Fruit fly (Drosophila melanogaster) whole organism, pupa: Measurements from ENCODE around the gene CG5191.

Experiments
- CG13204 ChIP-seq: fragments of 200-800 bp; sonication (Bioruptor generic); optimal IDR thresholded peaks from 2 replicates; lab custom pipeline; 2018; ENCODE audit warnings: missing biosample characterization, mild to moderate bottlenecking, missing genetic modification characterization, moderate library complexity
- CG32121 ChIP-seq: fragments of 200-800 bp; sonication (Bioruptor generic); IDR thresholded peaks from 2 replicates; pipeline ENCODE4 v1.3.6; 2022; ENCODE audit warnings: missing biosample characterization, missing genetic modification characterization
- CG9948 ChIP-seq: fragments of 200-800 bp; sonication (Bioruptor generic); optimal IDR thresholded peaks from 2 replicates; lab custom pipeline; 2018; ENCODE audit warnings: missing biosample characterization, mild to moderate bottlenecking, missing genetic modification characterization, moderate library complexity

DNA sequence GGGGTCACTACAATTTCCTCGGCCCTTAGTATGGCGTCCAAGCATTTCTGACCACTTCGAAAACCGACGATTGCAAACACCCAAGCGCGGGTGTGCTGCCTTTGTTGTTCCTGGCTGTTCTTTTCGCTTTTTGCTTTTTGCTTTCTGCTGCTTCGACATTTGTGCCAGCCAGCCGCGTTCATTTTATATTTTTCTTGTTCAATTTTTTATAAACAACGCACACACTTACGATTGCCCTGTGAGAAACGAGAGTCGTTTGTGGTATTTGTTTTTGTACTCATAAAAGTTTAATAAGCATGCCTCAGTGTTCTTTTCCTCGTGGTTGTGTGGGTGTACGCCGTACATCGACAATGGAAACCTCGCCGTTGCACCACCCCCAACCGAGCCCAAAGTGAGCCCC, 12.9 kb upstream of the CG5191 start:
- TF ChIP-seq CG13204 (GFP tag; lab: Kevin White, UChicago): peak; percentile 62
- TF ChIP-seq CG9948 (tag; lab: Kevin White, UChicago): no peak
- no peak for TF ChIP-seq CG32121
